Worm (Caenorhabditis elegans) whole organism, L4 larva: ENCODE data around the gene ZK512.1.
A peak's percentile ranks its signal among the peaks of the same experiment; 100 is the strongest.

Source experiments
- D1046.2 ChIP-seq: fragments of 200-800 bp; sonication (Bioruptor generic); IDR thresholded peaks from 2 replicates; pipeline ENCODE4 v1.3.6; 2022; ENCODE audit warnings: missing genetic modification characterization, missing compliant biosample characterization
- F10B5.3 ChIP-seq: sonication (generic microtip); optimal IDR thresholded peaks from 2 replicates; lab custom pipeline; 2016; ENCODE audit warnings: mild to moderate bottlenecking, missing genetic modification characterization, missing compliant biosample characterization
- F44E2.7 ChIP-seq: fragments of 200-800 bp; sonication (Bioruptor generic); IDR thresholded peaks from 2 replicates; pipeline ENCODE4 v2.1.2; 2022; ENCODE audit warnings: missing genetic modification characterization, missing compliant biosample characterization
- F49E8.2 ChIP-seq: sonication (generic microtip); optimal IDR thresholded peaks from 2 replicates; lab custom pipeline; 2016; ENCODE audit warnings: missing compliant biosample characterization, mild to moderate bottlenecking, missing genetic modification characterization, borderline replicate concordance
- Y5F2A.4 ChIP-seq: fragments of 200-800 bp; sonication (Bioruptor generic); optimal IDR thresholded peaks from 2 replicates; lab custom pipeline; 2018; ENCODE audit warnings: mild to moderate bottlenecking, missing genetic modification characterization, missing compliant biosample characterization
- aha-1 ChIP-seq: fragments of 150-350 bp; peaks from one replicate; lab custom pipeline; 2014; ENCODE audit warnings: missing biosample characterization, missing genetic modification characterization
- ama-1 ChIP-seq: fragments of 150-350 bp; optimal IDR thresholded peaks from 2 replicates; lab custom pipeline; 2014; ENCODE audit warnings: inconsistent platforms, mixed read lengths
- ceh-44 ChIP-seq: fragments of 200-800 bp; sonication (Bioruptor generic); IDR thresholded peaks from 2 replicates; pipeline ENCODE4 v1.3.6; 2022; ENCODE audit warnings: missing genetic modification reagents, missing genetic modification characterization, missing compliant biosample characterization
- ceh-62 ChIP-seq: sonication (generic microtip); optimal IDR thresholded peaks from 2 replicates; lab custom pipeline; 2017; ENCODE audit warnings: missing biosample characterization, missing genetic modification characterization
- ces-1 ChIP-seq: fragments of 150-350 bp; sonication (generic microtip); optimal IDR thresholded peaks from 4 replicates; lab custom pipeline; 2014; ENCODE audit warnings: missing biosample characterization, missing genetic modification reagents, missing genetic modification characterization
- daf-12 ChIP-seq: fragments of 150-350 bp; optimal IDR thresholded peaks from 2 replicates; lab custom pipeline; 2014; ENCODE audit warnings: missing biosample characterization, missing genetic modification reagents, missing genetic modification characterization
- daf-16 ChIP-seq, 3 experiments: sonication (generic microtip); optimal IDR thresholded peaks; 2 replicates each; lab custom pipeline; 2016 to 2017; ENCODE audit warnings: missing genetic modification characterization in 3 of 3, missing genetic modification reagents in 3 of 3, mild to moderate bottlenecking in 2 of 3, missing compliant biosample characterization in 2 of 3, missing biosample characterization in 1 of 3, moderate library complexity in 1 of 3
- daf-19 ChIP-seq: fragments of 200-800 bp; sonication (Bioruptor generic); conservative IDR thresholded peaks from 2 replicates; pipeline ENCODE4 v1.3.6; 2022; ENCODE audit warnings: missing genetic modification characterization, missing compliant biosample characterization
- dmd-9 ChIP-seq: fragments of 200-800 bp; sonication (Bioruptor generic); IDR thresholded peaks from 2 replicates; pipeline ENCODE4 v1.3.6; 2022; ENCODE audit warnings: missing genetic modification reagents, missing genetic modification characterization, missing compliant biosample characterization
- hif-1 ChIP-seq, 2 experiments: sonication (generic microtip); optimal IDR thresholded peaks; 2 replicates each; lab custom pipeline; 2016 to 2017; ENCODE audit warnings: missing compliant biosample characterization in 2 of 2, missing genetic modification characterization in 2 of 2, missing genetic modification reagents in 2 of 2, missing genotype in 2 of 2, mild to moderate bottlenecking in 1 of 2
- hlh-30 ChIP-seq: sonication (generic microtip); optimal IDR thresholded peaks from 2 replicates; lab custom pipeline; 2017; ENCODE audit warnings: antibody characterized with exemption, mild to moderate bottlenecking, missing genetic modification characterization, missing compliant biosample characterization; ENCODE audit not compliant: insufficient read depth
- lin-15B ChIP-seq: fragments of 150-350 bp; sonication (generic microtip); optimal IDR thresholded peaks from 3 replicates; lab custom pipeline; 2014; ENCODE audit warnings: missing biosample characterization, missing genetic modification characterization
- lin-29 ChIP-seq: fragments of 200-800 bp; sonication (Bioruptor generic); IDR thresholded peaks from 2 replicates; pipeline ENCODE4 v1.3.6; 2022; ENCODE audit warnings: missing genetic modification reagents, missing genetic modification characterization, missing compliant biosample characterization
- mep-1 ChIP-seq: fragments of 150-350 bp; sonication (generic microtip); optimal IDR thresholded peaks from 3 replicates; lab custom pipeline; 2014; ENCODE audit warnings: missing biosample characterization, missing genetic modification characterization
- nhr-102 ChIP-seq: sonication (generic microtip); optimal IDR thresholded peaks from 2 replicates; lab custom pipeline; 2016; ENCODE audit warnings: mild to moderate bottlenecking, missing genetic modification characterization, moderate library complexity, missing compliant biosample characterization
- nhr-11 ChIP-seq: fragments of 150-350 bp; optimal IDR thresholded peaks from 2 replicates; lab custom pipeline; 2014; ENCODE audit warnings: missing biosample characterization, missing genetic modification characterization
- nhr-111 ChIP-seq: fragments of 200-800 bp; sonication (Bioruptor generic); optimal IDR thresholded peaks from 2 replicates; lab custom pipeline; 2018; ENCODE audit warnings: mild to moderate bottlenecking, missing genetic modification characterization, missing compliant biosample characterization
- nhr-237 ChIP-seq: sonication (generic microtip); optimal IDR thresholded peaks from 2 replicates; lab custom pipeline; 2017; ENCODE audit warnings: missing biosample characterization, missing genetic modification characterization
- nhr-77 ChIP-seq: fragments of 150-350 bp; optimal IDR thresholded peaks from 2 replicates; lab custom pipeline; 2014; ENCODE audit warnings: missing biosample characterization, missing genetic modification characterization
- pha-4 ChIP-seq, 2 experiments: fragments of 150-350 bp in 1 of 2; fragments of 200-800 bp in 1 of 2; sonication (Bioruptor generic) in 1 of 2; IDR thresholded peaks in 1 of 2; optimal IDR thresholded peaks in 1 of 2; 2 replicates each; pipeline versions ENCODE4 v1.3.6 to Lab custom; 2014 to 2022; ENCODE audit warnings: missing genetic modification characterization in 2 of 2, missing genetic modification reagents in 2 of 2, missing biosample characterization in 1 of 2, missing compliant biosample characterization in 1 of 2
- pqm-1 ChIP-seq: sonication (generic microtip); optimal IDR thresholded peaks from 2 replicates; lab custom pipeline; 2017; ENCODE audit warnings: missing biosample characterization, missing genetic modification characterization
- skn-1 ChIP-seq: fragments of 150-350 bp; optimal IDR thresholded peaks from 2 replicates; lab custom pipeline; 2014; ENCODE audit warnings: missing biosample characterization, missing genetic modification characterization
- snpc-4 ChIP-seq: fragments of 150-350 bp; optimal IDR thresholded peaks from 2 replicates; lab custom pipeline; 2014; ENCODE audit warnings: missing biosample characterization, missing genetic modification characterization
- unc-39 ChIP-seq: sonication (generic microtip); optimal IDR thresholded peaks from 2 replicates; lab custom pipeline; 2017; ENCODE audit warnings: missing biosample characterization, missing genetic modification characterization
- unc-62 ChIP-seq, 3 experiments: fragments of 150-350 bp in 1 of 3; sonication (generic microtip); optimal IDR thresholded peaks in 2 of 3; peaks in 1 of 3; 1 replicate in 1 of 3; 2 replicates in 2 of 3; lab custom pipeline; 2014 to 2017; ENCODE audit warnings: missing biosample characterization in 3 of 3, missing genetic modification characterization in 3 of 3, missing genetic modification reagents in 3 of 3, missing genotype in 1 of 3

The ZK512.1 gene

DNA sequence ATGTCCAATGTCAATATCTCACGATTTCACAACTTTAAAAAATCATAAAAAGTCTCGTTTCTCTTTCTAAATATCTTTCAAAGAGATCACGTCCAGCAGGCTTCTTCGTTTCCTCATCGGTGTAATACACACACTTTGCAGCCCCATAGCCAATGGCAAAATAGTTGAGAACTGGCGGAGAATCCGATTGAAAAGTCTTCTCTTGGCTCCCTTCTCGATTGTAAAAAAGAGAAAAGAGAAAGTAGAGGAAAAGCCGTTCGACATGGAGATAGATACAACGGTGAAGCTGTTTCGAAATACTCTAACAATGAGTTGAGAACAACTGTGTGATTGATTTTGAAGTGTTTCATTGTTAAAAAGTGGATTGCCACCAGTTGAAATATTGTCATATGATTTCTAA lies 37.0 kb downstream of the ZK512.1 start:
- peak; percentile 19 for TF ChIP-seq aha-1 (tag; lab: Kevin White, UChicago)
- TF ChIP-seq daf-19 = no peak

DNA sequence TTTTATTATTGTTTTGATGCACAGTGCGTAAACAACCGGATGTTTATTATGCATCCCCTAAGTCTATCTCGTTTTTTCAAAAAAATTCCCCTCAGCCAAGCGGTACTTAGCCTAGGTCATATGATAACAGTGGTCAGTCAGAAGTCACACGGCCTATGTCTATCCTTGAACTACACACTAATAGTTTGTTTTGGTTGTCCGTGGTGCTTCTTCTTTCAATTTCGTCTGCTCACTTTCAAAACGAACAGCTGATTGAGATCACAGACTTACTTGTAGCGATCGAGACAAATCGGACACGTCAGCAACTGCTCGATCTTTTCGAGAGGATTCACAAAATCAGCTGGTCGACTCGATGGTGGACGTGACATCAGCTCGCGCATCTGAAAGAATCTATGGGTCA lies 38.2 kb downstream of the ZK512.1 start:
- TF ChIP-seq nhr-11 (tag; lab: Kevin White, UChicago) (peak; percentile 17), F49E8.2 (no peak), daf-12 (no peak), lin-29 (GFP tag; lab: Robert Waterston, UW) (no peak), pqm-1 (tag; lab: Kevin White, UChicago) (no peak), nhr-237 (tag; lab: Kevin White, UChicago) (no peak), hlh-30 (tag; lab: Kevin White, UChicago) (peak; percentile 27), daf-16 (GFP tag; optimal IDR thresholded peaks at IDR 0.05; lab: Kevin White, UChicago) (peak in 1 of 2 experiments; percentile 9), daf-16 (tag; optimal IDR thresholded peaks at IDR 0.05; lab: Kevin White, UChicago) (no peak), skn-1 (tag; lab: Kevin White, UChicago) (no peak)
- TF ChIP-seq, all 104 proteins: peak for 3

DNA sequence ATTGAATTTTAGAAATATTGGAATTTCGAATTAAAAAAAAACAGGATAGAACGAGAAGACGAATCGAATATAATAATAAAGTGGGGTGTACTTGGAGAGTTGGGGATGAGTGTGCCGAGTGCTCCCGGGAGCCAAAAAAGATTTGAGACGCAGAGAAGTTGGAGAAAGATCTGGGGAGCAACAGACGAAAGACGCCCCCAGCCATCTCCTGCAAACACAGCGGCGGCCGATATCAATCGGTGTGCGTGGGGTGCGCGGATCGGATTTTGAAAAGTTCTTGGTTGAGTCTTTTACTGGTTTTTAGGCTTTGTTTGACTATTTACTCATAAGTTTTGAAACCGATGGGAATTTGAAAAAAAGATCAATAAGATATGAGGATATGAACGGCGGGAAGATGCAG lies 39.1 kb downstream of the ZK512.1 start, which contains the start of gene nhl-1:
TSS of gene nhl-1 (minus strand) at position 101 of the 400 bp plus-strand sequence.
- no peak for TF ChIP-seq pha-4 (GFP tag; IDR thresholded peaks at IDR 0.05; lab: Robert Waterston, UW)
- TF ChIP-seq pha-4 (tag; optimal IDR thresholded peaks at IDR 0.05; lab: Kevin White, UChicago) = no peak
- no peak for TF ChIP-seq daf-12
- TF ChIP-seq nhr-77 (tag; lab: Kevin White, UChicago) = no peak
- TF ChIP-seq F44E2.7 (GFP tag; lab: Robert Waterston, UW) = no peak
- TF ChIP-seq F49E8.2 = no peak
- no peak for TF ChIP-seq mep-1 (tag; lab: Kevin White, UChicago)
- TF ChIP-seq hif-1 (tag; optimal IDR thresholded peaks at IDR 0.05; lab: Kevin White, UChicago) = no peak
- no peak for TF ChIP-seq Y5F2A.4 (GFP tag; lab: Kevin White, UChicago)
- no peak for TF ChIP-seq F10B5.3 (tag; lab: Kevin White, UChicago)
- TF ChIP-seq ama-1 = no peak
- no peak for TF ChIP-seq nhr-102
- TF ChIP-seq ceh-62 (tag; lab: Kevin White, UChicago) = no peak
- TF ChIP-seq D1046.2 (GFP tag; lab: Robert Waterston, UW) = no peak
- no peak for TF ChIP-seq nhr-111 (GFP tag; lab: Kevin White, UChicago)
- no peak for TF ChIP-seq aha-1 (tag; lab: Kevin White, UChicago)
- no peak for TF ChIP-seq lin-15B (tag; lab: Kevin White, UChicago)
- no peak for TF ChIP-seq unc-39 (tag; lab: Kevin White, UChicago)
- no peak for TF ChIP-seq ces-1 (GFP tag; lab: Kevin White, UChicago)
- TF ChIP-seq, all 104 proteins: peak for 0

DNA sequence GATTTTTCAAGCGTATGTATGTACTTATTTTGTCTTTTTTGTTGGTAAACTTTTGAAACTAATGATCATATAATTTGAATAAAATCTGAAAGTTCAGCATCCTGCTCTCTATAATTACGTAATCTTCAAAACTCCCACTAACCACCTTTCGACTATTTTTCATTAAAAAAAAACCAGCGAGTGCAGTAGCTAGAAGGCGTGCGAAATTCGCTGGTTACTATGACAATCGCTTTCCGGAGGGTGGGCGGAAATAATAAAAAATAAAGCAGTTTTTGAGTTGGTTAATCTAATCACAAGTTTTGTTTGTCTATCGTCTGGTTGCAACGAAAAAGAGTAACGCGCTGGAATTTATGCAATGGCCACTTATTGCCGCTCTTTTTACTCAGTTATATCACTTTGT lies 40.0 kb downstream of the ZK512.1 start, which contains the start of gene irld-34:
TSS of gene irld-34 (plus strand) at position 301 of the 400 bp plus-strand sequence.
- no peak for TF ChIP-seq D1046.2 (GFP tag; lab: Robert Waterston, UW)
- no peak for TF ChIP-seq dmd-9 (GFP tag; lab: Robert Waterston, UW)

DNA sequence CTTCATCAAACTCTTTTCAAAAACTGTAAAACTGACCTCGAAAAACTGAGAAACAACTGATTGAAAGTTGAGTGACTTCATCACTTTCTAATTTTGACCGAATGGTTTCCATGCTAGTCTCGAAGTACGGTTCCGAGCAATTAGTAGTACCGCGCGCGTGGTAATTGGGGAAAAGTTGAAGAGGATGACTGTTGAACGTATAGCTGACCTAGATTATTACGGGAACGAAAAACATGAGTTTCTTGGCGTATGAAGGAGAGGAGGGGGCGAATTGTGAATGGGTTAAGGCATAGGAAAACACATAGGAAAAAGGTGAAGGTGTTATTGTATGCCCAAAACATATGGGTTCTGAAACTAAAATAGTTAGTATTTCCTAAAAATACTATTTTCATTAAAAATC lies 46.8 kb downstream of the ZK512.1 start, which contains the start of gene ptr-9:
TSS of gene ptr-9 (minus strand) at position 101 of the 400 bp plus-strand sequence.
- no peak for TF ChIP-seq ceh-62 (tag; lab: Kevin White, UChicago)
- TF ChIP-seq skn-1 (tag; lab: Kevin White, UChicago) = no peak
- no peak for TF ChIP-seq ceh-44
- TF ChIP-seq unc-62 (GFP tag; optimal IDR thresholded peaks at IDR 0.05 in 1 of 2; lab: Kevin White, UChicago) = peak in 1 of 2 experiments; percentile 39
- TF ChIP-seq unc-62 (tag; optimal IDR thresholded peaks at IDR 0.05; lab: Kevin White, UChicago) = no peak

DNA sequence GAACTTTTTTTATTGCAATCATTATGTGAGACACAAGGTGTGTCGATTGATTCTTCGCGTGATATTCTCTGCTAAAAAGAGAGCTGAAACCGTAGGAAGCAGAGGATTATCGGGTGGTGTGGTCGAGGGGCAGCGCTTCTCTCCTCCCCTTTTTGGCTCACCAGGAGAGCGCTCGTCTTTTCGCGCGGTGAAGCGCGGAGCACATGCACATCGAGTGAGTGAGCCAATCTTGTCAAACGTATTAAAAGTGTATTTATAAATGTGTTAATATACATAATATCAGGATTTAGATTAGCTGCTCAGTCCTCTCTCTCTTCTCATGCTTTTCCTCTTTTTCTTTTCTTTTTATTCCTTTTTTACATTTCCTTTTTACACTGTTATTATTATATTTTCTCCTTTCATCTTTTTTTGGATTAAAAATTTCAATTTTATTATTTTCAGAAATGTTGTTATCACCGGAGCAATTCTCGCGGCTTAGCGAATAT lies 47.9 kb downstream of the ZK512.1 start, which contains the start of gene dgk-3:
TSS of gene dgk-3 (plus strand) at position 435 of the 485 bp plus-strand sequence.
- no peak for TF ChIP-seq snpc-4 (tag; lab: Kevin White, UChicago)
- peak; percentile 58 for TF ChIP-seq aha-1 (tag; lab: Kevin White, UChicago)
